Worm (Caenorhabditis elegans) whole organism, L2 larva: ENCODE results near the gene C45H4.18.

Source experiments
- R02D3.7 ChIP-seq: fragments of 150-350 bp; optimal IDR thresholded peaks from 2 replicates; lab custom pipeline; 2014; ENCODE audit warnings: missing biosample characterization, missing genetic modification characterization
- ZK546.5 ChIP-seq: sonication (generic microtip); optimal IDR thresholded peaks from 2 replicates; lab custom pipeline; 2017; ENCODE audit warnings: missing biosample characterization, missing genetic modification characterization
- aly-2 ChIP-seq: fragments of 150-350 bp; optimal IDR thresholded peaks from 2 replicates; lab custom pipeline; 2014; ENCODE audit warnings: missing biosample characterization, missing genetic modification characterization
- ama-1 ChIP-seq: fragments of 150-350 bp; optimal IDR thresholded peaks from 2 replicates; lab custom pipeline; 2018; ENCODE audit warnings: inconsistent platforms
- ceh-16 ChIP-seq: fragments of 150-350 bp; optimal IDR thresholded peaks from 2 replicates; lab custom pipeline; 2014; ENCODE audit warnings: missing biosample characterization, missing genetic modification characterization
- ceh-82 ChIP-seq: fragments of 150-350 bp; optimal IDR thresholded peaks from 2 replicates; lab custom pipeline; 2014; ENCODE audit warnings: missing biosample characterization, missing genetic modification characterization
- crh-2 ChIP-seq: sonication (generic microtip); optimal IDR thresholded peaks from 2 replicates; lab custom pipeline; 2017; ENCODE audit warnings: missing biosample characterization, missing genetic modification characterization
- dmd-4 ChIP-seq: sonication (generic microtip); optimal IDR thresholded peaks from 2 replicates; lab custom pipeline; 2017; ENCODE audit warnings: missing biosample characterization, missing genetic modification characterization
- egl-27 ChIP-seq: sonication (generic microtip); optimal IDR thresholded peaks from 3 replicates; lab custom pipeline; 2017; ENCODE audit warnings: missing biosample characterization, missing genetic modification reagents, missing genetic modification characterization
- elt-1 ChIP-seq: fragments of 150-350 bp; optimal IDR thresholded peaks from 2 replicates; lab custom pipeline; 2014; ENCODE audit warnings: missing biosample characterization, missing genetic modification characterization
- elt-3 ChIP-seq: sonication (generic microtip); optimal IDR thresholded peaks from 2 replicates; lab custom pipeline; 2017; ENCODE audit warnings: missing biosample characterization, missing genetic modification characterization
- fos-1 ChIP-seq: fragments of 150-350 bp; optimal IDR thresholded peaks from 2 replicates; lab custom pipeline; 2014; ENCODE audit warnings: missing biosample characterization, missing genetic modification characterization
- gmeb-1 ChIP-seq: fragments of 150-350 bp; optimal IDR thresholded peaks from 2 replicates; lab custom pipeline; 2014; ENCODE audit warnings: missing biosample characterization, missing genetic modification characterization
- lin-11 ChIP-seq: fragments of 150-350 bp; sonication (generic microtip); optimal IDR thresholded peaks from 2 replicates; lab custom pipeline; 2014; ENCODE audit warnings: missing biosample characterization, missing genetic modification characterization, inconsistent platforms, mixed read lengths
- lin-13 ChIP-seq: fragments of 150-350 bp; optimal IDR thresholded peaks from 2 replicates; lab custom pipeline; 2014; ENCODE audit warnings: missing biosample characterization, missing genetic modification reagents, missing genetic modification characterization
- lsy-2 ChIP-seq, 2 experiments: fragments of 150-350 bp in 1 of 2; sonication (generic microtip) in 1 of 2; optimal IDR thresholded peaks; 2 replicates each; lab custom pipeline; 2014 to 2017; ENCODE audit warnings: missing biosample characterization in 2 of 2, missing genetic modification characterization in 2 of 2
- mab-5 ChIP-seq: fragments of 150-350 bp; optimal IDR thresholded peaks from 2 replicates; lab custom pipeline; 2014; ENCODE audit warnings: missing biosample characterization, missing genetic modification characterization
- mdl-1 ChIP-seq, 2 experiments: fragments of 150-350 bp in 1 of 2; sonication (generic microtip) in 1 of 2; optimal IDR thresholded peaks; 2 replicates each; lab custom pipeline; 2017; ENCODE audit warnings: missing biosample characterization in 2 of 2, missing genetic modification characterization in 2 of 2
- nhr-10 ChIP-seq: sonication (generic microtip); optimal IDR thresholded peaks from 2 replicates; lab custom pipeline; 2017; ENCODE audit warnings: missing biosample characterization, missing genetic modification characterization
- nhr-11 ChIP-seq: fragments of 150-350 bp; optimal IDR thresholded peaks from 2 replicates; lab custom pipeline; 2014; ENCODE audit warnings: missing biosample characterization, missing genetic modification characterization
- nhr-12 ChIP-seq: fragments of 150-350 bp; optimal IDR thresholded peaks from 2 replicates; lab custom pipeline; 2014; ENCODE audit warnings: missing biosample characterization, missing genetic modification characterization
- nhr-129 ChIP-seq: fragments of 150-350 bp; optimal IDR thresholded peaks from 2 replicates; lab custom pipeline; 2014; ENCODE audit warnings: missing biosample characterization, missing genetic modification characterization
- nhr-21 ChIP-seq: fragments of 150-350 bp; optimal IDR thresholded peaks from 2 replicates; lab custom pipeline; 2014; ENCODE audit warnings: missing biosample characterization, missing genetic modification characterization
- nhr-23 ChIP-seq: fragments of 150-350 bp; optimal IDR thresholded peaks from 2 replicates; lab custom pipeline; 2014; ENCODE audit warnings: missing biosample characterization, missing genetic modification reagents, missing genetic modification characterization
- nhr-237 ChIP-seq: fragments of 150-350 bp; optimal IDR thresholded peaks from 2 replicates; lab custom pipeline; 2014; ENCODE audit warnings: missing biosample characterization, missing genetic modification characterization
- nhr-25 ChIP-seq: fragments of 150-350 bp; sonication (generic microtip); optimal IDR thresholded peaks from 3 replicates; lab custom pipeline; 2014; ENCODE audit warnings: missing biosample characterization, missing genetic modification characterization
- nhr-6 ChIP-seq: fragments of 150-350 bp; optimal IDR thresholded peaks from 2 replicates; lab custom pipeline; 2014; ENCODE audit warnings: missing biosample characterization, missing genetic modification characterization
- nhr-77 ChIP-seq: fragments of 150-350 bp; optimal IDR thresholded peaks from 2 replicates; lab custom pipeline; 2014; ENCODE audit warnings: missing biosample characterization, missing genetic modification characterization
- peb-1 ChIP-seq: fragments of 150-350 bp; optimal IDR thresholded peaks from 2 replicates; lab custom pipeline; 2014; ENCODE audit warnings: missing biosample characterization, missing genetic modification characterization
- skn-1 ChIP-seq: sonication (generic microtip); optimal IDR thresholded peaks from 2 replicates; lab custom pipeline; 2017; ENCODE audit warnings: missing biosample characterization, missing genetic modification characterization
- sma-3 ChIP-seq: sonication (generic microtip); optimal IDR thresholded peaks from 2 replicates; lab custom pipeline; 2016; ENCODE audit warnings: missing genetic modification reagents, missing genetic modification characterization, missing compliant biosample characterization
- sma-9 ChIP-seq, 2 experiments: fragments of 150-350 bp in 1 of 2; sonication (generic microtip) in 1 of 2; optimal IDR thresholded peaks; 2 replicates each; lab custom pipeline; 2014 to 2016; ENCODE audit warnings: missing genetic modification characterization in 2 of 2, mild to moderate bottlenecking in 1 of 2, missing biosample characterization in 1 of 2, missing compliant biosample characterization in 1 of 2, missing genetic modification reagents in 1 of 2, moderate library complexity in 1 of 2
- snpc-4 ChIP-seq: fragments of 150-350 bp; optimal IDR thresholded peaks from 2 replicates; lab custom pipeline; 2014; ENCODE audit warnings: missing biosample characterization, missing genetic modification characterization
- unc-39 ChIP-seq: fragments of 150-350 bp; optimal IDR thresholded peaks from 2 replicates; lab custom pipeline; 2014; ENCODE audit warnings: missing biosample characterization, missing genetic modification characterization
- unc-55 ChIP-seq: fragments of 150-350 bp; sonication (generic microtip); optimal IDR thresholded peaks from 3 replicates; lab custom pipeline; 2014; ENCODE audit warnings: missing biosample characterization, missing genetic modification reagents, missing genetic modification characterization
- zag-1 ChIP-seq: fragments of 150-350 bp; optimal IDR thresholded peaks from 2 replicates; lab custom pipeline; 2014; ENCODE audit warnings: missing biosample characterization, missing genetic modification characterization
- ztf-4 ChIP-seq: fragments of 150-350 bp; optimal IDR thresholded peaks from 2 replicates; lab custom pipeline; 2014; ENCODE audit warnings: missing biosample characterization, missing genetic modification characterization

The C45H4.18 gene

DNA sequence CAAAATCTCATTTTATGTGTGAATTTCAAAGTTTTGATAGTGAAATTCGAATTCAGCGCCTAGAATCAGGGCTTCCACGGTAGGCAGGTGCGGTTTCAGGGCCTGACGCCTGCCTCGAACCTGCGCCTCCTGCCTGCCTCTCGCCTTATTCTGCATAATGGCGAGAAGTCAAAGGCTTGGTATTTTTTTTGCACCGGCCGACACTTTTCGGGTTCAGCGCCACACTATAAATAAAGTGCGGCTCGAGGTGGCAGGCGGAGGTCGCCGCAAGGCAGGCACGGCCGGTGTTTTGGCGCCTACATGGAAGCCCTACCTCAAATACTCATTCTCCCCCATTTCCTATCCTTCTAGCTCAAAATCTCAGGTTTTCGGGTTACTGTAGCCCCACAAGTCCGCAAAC is 25.1 kb downstream of the C45H4.18 start:
- TF ChIP-seq lsy-2 (tag; optimal IDR thresholded peaks at IDR 0.05; lab: Kevin White, UChicago) (no peak), nhr-11 (tag; lab: Kevin White, UChicago) (no peak), mab-5 (tag; lab: Kevin White, UChicago) (no peak), nhr-77 (tag; lab: Kevin White, UChicago) (no peak), unc-55 (GFP tag; lab: Kevin White, UChicago) (no peak), snpc-4 (tag; lab: Kevin White, UChicago) (no peak)

DNA sequence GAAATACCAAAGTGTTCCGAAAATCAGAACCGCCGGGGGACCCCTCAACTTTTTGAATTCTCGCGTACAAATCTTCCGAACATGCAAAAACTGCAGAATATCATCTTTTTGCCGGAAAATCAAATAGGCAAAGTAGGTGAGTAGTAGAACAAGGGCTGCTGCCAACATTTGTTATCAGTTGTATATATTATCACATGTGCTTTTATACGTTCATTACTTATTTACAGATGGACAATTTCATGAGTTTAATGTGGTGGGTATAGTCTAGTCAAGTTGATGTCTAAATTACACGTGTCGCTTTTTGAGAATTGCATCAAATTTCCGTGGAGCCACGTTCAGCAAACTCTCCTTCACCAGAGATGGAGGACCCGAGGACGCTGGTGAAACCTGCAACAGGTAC is 25.9 kb downstream of the C45H4.18 start, which contains the start of gene cyp-32B1:
Gene cyp-32B1 (minus strand): TSS at position 176 of the 400 bp plus-strand sequence.
- TF ChIP-seq lin-13 (GFP tag; lab: Kevin White, UChicago) = no peak
- TF ChIP-seq fos-1 (tag; lab: Kevin White, UChicago) = peak; percentile 5
- TF ChIP-seq unc-55 (GFP tag; lab: Kevin White, UChicago) = no peak

ce11 chrV:2204080-2204479 is 28.7 kb downstream of the C45H4.18 start, which contains the start of gene cyp-33C12:
Gene cyp-33C12 (minus strand): TSS chrV:2204400.
- TF ChIP-seq elt-1 (tag; lab: Kevin White, UChicago) = no peak
- no peak for TF ChIP-seq crh-2
- TF ChIP-seq nhr-10 (tag; lab: Kevin White, UChicago) = no peak
- TF ChIP-seq ztf-4 (tag; lab: Kevin White, UChicago) = no peak
- TF ChIP-seq nhr-23 (tag; lab: Kevin White, UChicago) = no peak
- no peak for TF ChIP-seq elt-3 (tag; lab: Kevin White, UChicago)
- TF ChIP-seq mdl-1 (tag; optimal IDR thresholded peaks at IDR 0.05; lab: Kevin White, UChicago) = no peak
- no peak for TF ChIP-seq nhr-25 (tag; lab: Kevin White, UChicago)
- no peak for TF ChIP-seq unc-55 (GFP tag; lab: Kevin White, UChicago)
- no peak for TF ChIP-seq sma-3
- no peak for TF ChIP-seq dmd-4 (tag; lab: Kevin White, UChicago)

DNA sequence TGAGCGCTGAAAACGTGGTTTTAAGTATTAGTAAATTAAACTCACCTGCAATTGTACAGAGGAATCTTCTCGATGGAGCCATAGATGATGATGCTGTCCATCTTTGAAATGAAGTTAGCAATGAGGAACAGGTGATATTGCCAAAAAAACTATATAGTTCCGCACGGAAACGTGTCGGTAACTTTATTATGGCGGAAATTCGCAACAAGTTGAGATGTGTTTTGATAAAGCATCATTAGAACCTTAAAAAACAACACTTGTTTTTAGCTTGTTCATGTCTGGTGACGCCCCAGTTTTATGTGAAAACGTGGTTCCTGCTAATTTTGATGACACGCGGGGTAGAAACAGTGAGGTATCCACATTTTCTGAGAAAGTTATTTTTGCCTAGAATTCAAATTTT is 30.8 kb downstream of the C45H4.18 start, which contains the start of gene srt-40:
Gene srt-40 (minus strand): TSS at position 101 of the 400 bp plus-strand sequence.
- TF ChIP-seq snpc-4 (tag; lab: Kevin White, UChicago) = no peak

DNA sequence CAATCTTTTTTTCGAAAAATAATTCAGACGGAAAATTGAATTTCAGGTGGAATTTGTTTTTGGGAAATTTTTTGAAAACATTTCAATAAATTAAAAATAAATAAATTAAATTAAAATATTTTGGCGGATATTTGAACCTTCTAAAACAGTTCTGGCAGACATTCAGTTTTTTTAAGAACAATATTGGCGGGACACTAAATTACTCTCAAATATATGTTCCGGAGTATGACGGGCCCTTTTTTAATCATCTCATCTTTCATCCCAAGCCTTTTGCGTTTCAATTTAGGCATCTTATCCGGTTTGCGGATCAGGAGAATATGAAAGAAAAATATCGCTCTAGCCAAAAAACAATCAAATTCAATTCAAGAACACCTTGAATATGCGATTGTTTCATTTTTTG is 31.5 kb downstream of the C45H4.18 start, which contains the start of gene svh-11:
Gene svh-11 (plus strand): TSS at position 301 of the 400 bp plus-strand sequence.
- TF ChIP-seq zag-1 (tag; lab: Kevin White, UChicago) = no peak
- no peak for TF ChIP-seq nhr-129 (tag; lab: Kevin White, UChicago)
- no peak for TF ChIP-seq sma-9 (GFP tag; optimal IDR thresholded peaks at IDR 0.05; lab: Kevin White, UChicago)
- no peak for TF ChIP-seq sma-9 (tag; optimal IDR thresholded peaks at IDR 0.05; lab: Kevin White, UChicago)
- no peak for TF ChIP-seq fos-1 (tag; lab: Kevin White, UChicago)
- no peak for TF ChIP-seq ztf-4 (tag; lab: Kevin White, UChicago)
- TF ChIP-seq peb-1 (tag; lab: Kevin White, UChicago) = no peak
- TF ChIP-seq ama-1 (lab: Kevin White, UChicago) = no peak
- no peak for TF ChIP-seq nhr-12
- no peak for TF ChIP-seq unc-39
- TF ChIP-seq nhr-237 (tag; lab: Kevin White, UChicago) = no peak
- no peak for TF ChIP-seq nhr-6 (tag; lab: Kevin White, UChicago)
- no peak for TF ChIP-seq lin-13 (GFP tag; lab: Kevin White, UChicago)
- TF ChIP-seq nhr-11 (tag; lab: Kevin White, UChicago) = no peak
- TF ChIP-seq egl-27 (tag; lab: Kevin White, UChicago) = no peak
- no peak for TF ChIP-seq unc-55 (GFP tag; lab: Kevin White, UChicago)
- TF ChIP-seq lsy-2 (tag; optimal IDR thresholded peaks at IDR 0.05; lab: Kevin White, UChicago) = no peak
- TF ChIP-seq nhr-77 (tag; lab: Kevin White, UChicago) = no peak
- no peak for TF ChIP-seq nhr-10 (tag; lab: Kevin White, UChicago)
- no peak for TF ChIP-seq crh-2

DNA sequence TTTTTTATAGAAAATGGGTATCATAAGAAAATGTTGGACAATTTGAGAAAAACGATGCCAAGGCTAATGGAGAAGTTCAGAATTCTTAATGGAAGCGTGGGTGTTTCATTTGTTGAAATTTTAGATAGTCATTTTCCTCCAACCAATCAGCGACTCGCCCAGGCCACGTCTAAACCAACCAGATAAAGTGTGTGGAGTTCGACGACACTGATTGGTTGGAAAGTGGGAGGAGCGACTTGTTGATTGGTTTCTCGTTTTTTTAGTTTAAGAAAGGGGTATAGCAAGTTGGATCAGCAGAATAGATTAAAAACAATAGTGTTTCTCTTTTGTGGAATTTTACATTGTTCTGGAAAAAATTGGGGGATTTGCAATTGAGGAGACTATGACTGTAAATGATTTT is 32.2 kb downstream of the C45H4.18 start:
- TF ChIP-seq nhr-11 (tag; lab: Kevin White, UChicago) (no peak), aly-2 (tag; lab: Kevin White, UChicago) (no peak), mdl-1 (tag; optimal IDR thresholded peaks at IDR 0.05; lab: Kevin White, UChicago) (no peak), ceh-82 (tag; lab: Kevin White, UChicago) (no peak), elt-3 (tag; lab: Kevin White, UChicago) (no peak), nhr-10 (tag; lab: Kevin White, UChicago) (no peak), R02D3.7 (tag; lab: Kevin White, UChicago) (no peak), sma-9 (GFP tag; optimal IDR thresholded peaks at IDR 0.05; lab: Kevin White, UChicago) (no peak), sma-9 (tag; optimal IDR thresholded peaks at IDR 0.05; lab: Kevin White, UChicago) (no peak), nhr-23 (tag; lab: Kevin White, UChicago) (no peak), fos-1 (tag; lab: Kevin White, UChicago) (no peak), lin-11 (tag; lab: Kevin White, UChicago) (no peak), gmeb-1 (tag; lab: Kevin White, UChicago) (no peak), lsy-2 (tag; optimal IDR thresholded peaks at IDR 0.05; lab: Kevin White, UChicago) (no peak), sma-3 (no peak), ZK546.5 (tag; lab: Kevin White, UChicago) (no peak), ceh-16 (tag; lab: Kevin White, UChicago) (no peak), peb-1 (tag; lab: Kevin White, UChicago) (no peak), nhr-21 (tag; lab: Kevin White, UChicago) (no peak), skn-1 (tag; lab: Kevin White, UChicago) (no peak)
